Worm (Caenorhabditis elegans) whole organism, midembryonic: ENCODE measurements around the gene lsm-4.

Experiments
- flt-1 ChIP-seq: fragments of 200-800 bp; sonication (Bioruptor generic); IDR thresholded peaks from 2 replicates; pipeline ENCODE4 v1.3.6; 2022; ENCODE audit warnings: missing genetic modification characterization, missing compliant biosample characterization
- med-1 ChIP-seq: sonication (generic microtip); optimal IDR thresholded peaks from 2 replicates; lab custom pipeline; 2017; ENCODE audit warnings: missing genetic modification characterization, mild to moderate bottlenecking, missing compliant biosample characterization, antibody characterized with exemption, missing genetic modification reagents; ENCODE audit not compliant: insufficient read depth
- ref-1 ChIP-seq: fragments of 200-800 bp; sonication (Bioruptor generic); conservative IDR thresholded peaks from 2 replicates; pipeline ENCODE4 v1.3.6; 2022; ENCODE audit warnings: missing genetic modification reagents, missing genetic modification characterization, missing compliant biosample characterization
- tab-1 ChIP-seq: fragments of 200-800 bp; sonication (Bioruptor generic); IDR thresholded peaks from 2 replicates; pipeline ENCODE4 v1.3.6; 2022; ENCODE audit warnings: missing genetic modification characterization, missing compliant biosample characterization

DNA sequence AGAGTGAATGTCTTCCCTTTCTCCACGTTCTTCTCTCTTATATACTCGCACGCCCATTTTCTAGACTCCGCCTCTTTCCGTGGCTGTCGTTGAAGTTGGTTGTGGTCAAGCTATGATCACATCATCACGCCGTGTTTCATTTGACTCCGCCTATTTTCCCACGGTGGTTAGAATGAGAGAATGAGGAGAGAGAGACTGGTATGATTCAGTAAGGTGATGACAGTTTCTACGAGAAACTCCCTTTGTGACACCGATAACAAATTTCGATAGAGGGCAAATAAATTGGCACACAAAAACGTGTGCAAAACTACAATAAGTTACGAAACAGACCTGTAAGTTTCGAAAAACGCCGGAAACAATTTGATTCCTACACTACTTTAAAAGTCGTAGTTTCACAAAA, 27.6 kb upstream of the lsm-4 start:
- no peak for TF ChIP-seq ref-1 (GFP tag; lab: Robert Waterston, UW)
- no peak for TF ChIP-seq tab-1 (GFP tag; lab: Robert Waterston, UW)
- no peak for TF ChIP-seq flt-1
- TF ChIP-seq med-1 (GFP tag; lab: Kevin White, UChicago): no peak
